Worm (Caenorhabditis elegans): ENCODE data around the gene K08F4.3.

Gene K08F4.3

ce11 chrIV:10157034-10157433 lies 28.0 kb downstream of the K08F4.3 start (continued):
- TF ChIP-seq atf-7 (tag; optimal IDR thresholded peaks at IDR 0.05) (no peak), him-1 (tag; optimal IDR thresholded peaks at IDR 0.05) (peak; percentile 22), ztf-3 (GFP tag; optimal IDR thresholded peaks at IDR 0.05) (no peak), ztf-28 (GFP tag; IDR thresholded peaks at IDR 0.05) (no peak), hmg-20 (GFP tag; IDR thresholded peaks at IDR 0.05) (no peak), aptf-2 (GFP tag; conservative IDR thresholded peaks at IDR 0.05) (no peak), tbx-9 (tag; optimal IDR thresholded peaks at IDR 0.05; ENCODE audit: borderline replicate concordance) (no peak), unc-62 (GFP tag; optimal IDR thresholded peaks at IDR 0.05) (no peak), B0336.3 (GFP tag; IDR thresholded peaks at IDR 0.05) (no peak), Y79H2A.3 (GFP tag; conservative IDR thresholded peaks at IDR 0.05) (no peak), lsl-1 (GFP tag; optimal IDR thresholded peaks at IDR 0.05) (peak; percentile 95), snpc-1.3 (tag; optimal IDR thresholded peaks at IDR 0.05; ENCODE audit: insufficient read depth) (peak; percentile 6), chd-7 (tag; optimal IDR thresholded peaks at IDR 0.05) (no peak), F10E7.11 (tag; optimal IDR thresholded peaks at IDR 0.05) (no peak), xnd-1 (tag; optimal IDR thresholded peaks at IDR 0.05) (peak; percentile 80), F33H1.4 (GFP tag; IDR thresholded peaks at IDR 0.05) (peak; percentile 90), attf-6 (GFP tag; IDR thresholded peaks at IDR 0.05) (no peak), rpc-1 (optimal IDR thresholded peaks at IDR 0.05) (no peak), rpc-1 (tag; optimal IDR thresholded peaks at IDR 0.05) (no peak), lsy-27 (tag; optimal IDR thresholded peaks at IDR 0.05; ENCODE audit: borderline replicate concordance, insufficient read depth) (no peak), ztf-6 (GFP tag; IDR thresholded peaks at IDR 0.05) (no peak), sptf-2 (GFP tag; optimal IDR thresholded peaks at IDR 0.05) (no peak), pbrm-1 (GFP tag; IDR thresholded peaks at IDR 0.05) (peak; percentile 42; the same call in 1 of the 2 replicates), rec-8 (tag; optimal IDR thresholded peaks at IDR 0.05) (no peak), ekl-4 (GFP tag; IDR thresholded peaks at IDR 0.05) (no peak), ceh-27 (GFP tag; optimal IDR thresholded peaks at IDR 0.05) (no peak), snpc-4 (GFP tag; optimal IDR thresholded peaks at IDR 0.05) (no peak), snpc-4 (tag; optimal IDR thresholded peaks at IDR 0.05) (peak in 1 of 4 experiments; percentile 24), sdz-38 (tag; optimal IDR thresholded peaks at IDR 0.05) (no peak), F23B12.7 (tag; optimal IDR thresholded peaks at IDR 0.05; ENCODE audit: insufficient read depth) (no peak), madf-6 (GFP tag; IDR thresholded peaks at IDR 0.05) (peak; percentile 90), nfya-1 (tag; optimal IDR thresholded peaks at IDR 0.05; ENCODE audit: borderline replicate concordance, insufficient read depth) (no peak), ceh-91 (GFP tag; IDR thresholded peaks at IDR 0.05) (0 out of 2 replicates have a peak, but pooled peaks have one; percentile 33)

- TF ChIP-seq cebp-2 (GFP tag; IDR thresholded peaks at IDR 0.05) (no peak), nhr-80 (tag; optimal IDR thresholded peaks at IDR 0.05) (peak; percentile 6), ztf-26 (tag; optimal IDR thresholded peaks at IDR 0.05) (no peak), let-607 (tag; optimal IDR thresholded peaks at IDR 0.05) (peak; percentile 87 to 90)
These were observed 28.5 kb downstream of the K08F4.3 start, which contains the start of gene ttr-53 for ce11 chrIV:10157489-10158088. ttr-53 (plus strand) TSS chrIV:10158038.
